Fruit fly (Drosophila melanogaster): Measurements from ENCODE around the gene CG7564.

CG7564 gene

dm6 chr3L:17476496-17476895, 37.6 kb upstream of the CG7564 start:
- TF ChIP-seq CG13204 (GFP tag; optimal IDR thresholded peaks at IDR 0.05) (no peak), rn (GFP tag; IDR thresholded peaks at IDR 0.05) (no peak), CG10348 (GFP tag; IDR thresholded peaks at IDR 0.05) (no peak), CG12605 (GFP tag; IDR thresholded peaks at IDR 0.05) (no peak), D1 (tag; optimal IDR thresholded peaks at IDR 0.05) (no peak), CG32121 (GFP tag; IDR thresholded peaks at IDR 0.05) (no peak), CG34367 (tag; optimal IDR thresholded peaks at IDR 0.05) (no peak), gl (tag; optimal IDR thresholded peaks at IDR 0.05) (no peak), CG17806 (tag; optimal IDR thresholded peaks at IDR 0.05) (no peak), CG15710 (tag; optimal IDR thresholded peaks at IDR 0.05) (no peak), EcR (GFP tag; optimal IDR thresholded peaks at IDR 0.05) (no peak)

- TF ChIP-seq CG8301 (tag; optimal IDR thresholded peaks at IDR 0.05) (no peak), CG17806 (tag; optimal IDR thresholded peaks at IDR 0.05) (no peak), Snoo (tag; optimal IDR thresholded peaks at IDR 0.05) (no peak), CG8159 (tag; optimal IDR thresholded peaks at IDR 0.05) (no peak), CG32121 (GFP tag; IDR thresholded peaks at IDR 0.05) (no peak), EcR (GFP tag; optimal IDR thresholded peaks at IDR 0.05) (no peak), CG34367 (tag; optimal IDR thresholded peaks at IDR 0.05) (no peak)
Measured at dm6 chr3L:17478826-17479225, 35.3 kb upstream of the CG7564 start, which contains the start of the genes CG13733 and qjt. CG13733 (minus strand) TSS chr3L:17478926. qjt (plus strand) TSS chr3L:17479096.

dm6 chr3L:17485280-17485792, 28.8 kb upstream of the CG7564 start:
- TF ChIP-seq gl (tag; optimal IDR thresholded peaks at IDR 0.05), result peak; percentile 72
- peak; percentile 50 for TF ChIP-seq EcR (GFP tag; optimal IDR thresholded peaks at IDR 0.05)
- peak; percentile 43 for TF ChIP-seq Pif1B (GFP tag; optimal IDR thresholded peaks at IDR 0.05)
- TF ChIP-seq CG8301 (tag; optimal IDR thresholded peaks at IDR 0.05), result peak; percentile 48
- TF ChIP-seq CG13204 (GFP tag; optimal IDR thresholded peaks at IDR 0.05), result no peak
- TF ChIP-seq Pif1A (GFP tag; optimal IDR thresholded peaks at IDR 0.05), result peak; percentile 46
- TF ChIP-seq Snoo (tag; optimal IDR thresholded peaks at IDR 0.05), result peak; percentile 59
- peak; percentile 20 for TF ChIP-seq CG17806 (tag; optimal IDR thresholded peaks at IDR 0.05)
- no peak for TF ChIP-seq Ets98B (GFP tag; IDR thresholded peaks at IDR 0.05)
- peak; percentile 7 for TF ChIP-seq CG14655 (GFP tag; optimal IDR thresholded peaks at IDR 0.05)
- TF ChIP-seq CG10348 (GFP tag; IDR thresholded peaks at IDR 0.05), result no peak
- peak; percentile 26 for TF ChIP-seq CG15710 (tag; optimal IDR thresholded peaks at IDR 0.05)
- peak; percentile 36 for TF ChIP-seq CG9948 (tag; optimal IDR thresholded peaks at IDR 0.05)
- TF ChIP-seq CG34367 (tag; optimal IDR thresholded peaks at IDR 0.05), result peak; percentile 25
- TF ChIP-seq CG8159 (tag; optimal IDR thresholded peaks at IDR 0.05), result peak; percentile 50
- no peak for TF ChIP-seq CG12605 (GFP tag; IDR thresholded peaks at IDR 0.05)
- TF ChIP-seq D1 (tag; optimal IDR thresholded peaks at IDR 0.05), result no peak
- peak; percentile 38 for TF ChIP-seq CG32121 (GFP tag; IDR thresholded peaks at IDR 0.05)
- no peak for TF ChIP-seq rn (GFP tag; IDR thresholded peaks at IDR 0.05)
- no peak; the same call in 2 of the 3 replicates for TF ChIP-seq fd96Ca (GFP tag; IDR thresholded peaks at IDR 0.05)
- TF ChIP-seq CG4496 (GFP tag; IDR thresholded peaks at IDR 0.05), result 0 out of 3 replicates have a peak, but pooled peaks have one; percentile 11

dm6 chr3L:17486130-17486529, 28.0 kb upstream of the CG7564 start, which contains the start of gene CG6333:
CG6333 (minus strand) TSS chr3L:17486230.
- TF ChIP-seq CG12605 (GFP tag; IDR thresholded peaks at IDR 0.05) (no peak), CG34367 (tag; optimal IDR thresholded peaks at IDR 0.05) (no peak), Pif1A (GFP tag; optimal IDR thresholded peaks at IDR 0.05) (no peak), CG13204 (GFP tag; optimal IDR thresholded peaks at IDR 0.05) (no peak), Pif1B (GFP tag; optimal IDR thresholded peaks at IDR 0.05) (no peak), CG32121 (GFP tag; IDR thresholded peaks at IDR 0.05) (no peak), rn (GFP tag; IDR thresholded peaks at IDR 0.05) (no peak), CG8159 (tag; optimal IDR thresholded peaks at IDR 0.05) (no peak), EcR (GFP tag; optimal IDR thresholded peaks at IDR 0.05) (no peak), CG9948 (tag; optimal IDR thresholded peaks at IDR 0.05) (no peak), Snoo (tag; optimal IDR thresholded peaks at IDR 0.05) (no peak), CG10348 (GFP tag; IDR thresholded peaks at IDR 0.05) (no peak), CG17806 (tag; optimal IDR thresholded peaks at IDR 0.05) (no peak), D1 (tag; optimal IDR thresholded peaks at IDR 0.05) (no peak), CG4496 (GFP tag; IDR thresholded peaks at IDR 0.05) (no peak), gl (tag; optimal IDR thresholded peaks at IDR 0.05) (no peak)

dm6 chr3L:17486794-17487726, 27.0 kb upstream of the CG7564 start, which contains the start of gene Oatp74D:
Oatp74D (plus strand) TSS chr3L:17487118.
- peak; percentile 77 for TF ChIP-seq Ets98B (GFP tag; IDR thresholded peaks at IDR 0.05)
- TF ChIP-seq CG14655 (GFP tag; optimal IDR thresholded peaks at IDR 0.05), result peak; percentile 22
- no peak for TF ChIP-seq rn (GFP tag; IDR thresholded peaks at IDR 0.05)
- TF ChIP-seq EcR (GFP tag; optimal IDR thresholded peaks at IDR 0.05), result peak; percentile 85
- no peak for TF ChIP-seq gl (tag; optimal IDR thresholded peaks at IDR 0.05)
- no peak for TF ChIP-seq CG15710 (tag; optimal IDR thresholded peaks at IDR 0.05)
- peak; percentile 86 for TF ChIP-seq CG4496 (GFP tag; IDR thresholded peaks at IDR 0.05)
- peak; percentile 34 for TF ChIP-seq CG8301 (tag; optimal IDR thresholded peaks at IDR 0.05)
- TF ChIP-seq CG12605 (GFP tag; IDR thresholded peaks at IDR 0.05), result peak; percentile 77
- TF ChIP-seq CG32121 (GFP tag; IDR thresholded peaks at IDR 0.05), result peak; percentile 49; the same call in 1 of the 2 replicates
- TF ChIP-seq CG8159 (tag; optimal IDR thresholded peaks at IDR 0.05), result peak; percentile 4
- no peak for TF ChIP-seq CG10348 (GFP tag; IDR thresholded peaks at IDR 0.05)
- peak; percentile 37 for TF ChIP-seq Snoo (tag; optimal IDR thresholded peaks at IDR 0.05)
- no peak; the same call in 1 of the 3 replicates for TF ChIP-seq fd96Ca (GFP tag; IDR thresholded peaks at IDR 0.05)
- TF ChIP-seq D1 (tag; optimal IDR thresholded peaks at IDR 0.05), result no peak
- TF ChIP-seq Pif1B (GFP tag; optimal IDR thresholded peaks at IDR 0.05), result no peak
- TF ChIP-seq CG13204 (GFP tag; optimal IDR thresholded peaks at IDR 0.05), result peak; percentile 86
- peak; percentile 32 for TF ChIP-seq CG9948 (tag; optimal IDR thresholded peaks at IDR 0.05)
- peak; percentile 30 for TF ChIP-seq CG17806 (tag; optimal IDR thresholded peaks at IDR 0.05)
- peak; percentile 71 for TF ChIP-seq Pif1A (GFP tag; optimal IDR thresholded peaks at IDR 0.05)
- TF ChIP-seq CG34367 (tag; optimal IDR thresholded peaks at IDR 0.05), result no peak
